Worm (Caenorhabditis elegans) whole organism, L3 larva: ENCODE results near the gene C55A1.4.

ENCODE experiments used
- R02D3.7 ChIP-seq: fragments of 150-350 bp; optimal IDR thresholded peaks from 2 replicates; lab custom pipeline; 2014; ENCODE audit warnings: missing biosample characterization, missing genetic modification characterization
- ceh-16 ChIP-seq: sonication (generic microtip); optimal IDR thresholded peaks from 2 replicates; lab custom pipeline; 2017; ENCODE audit warnings: missing biosample characterization, missing genetic modification characterization
- ceh-28 ChIP-seq: fragments of 150-350 bp; optimal IDR thresholded peaks from 2 replicates; lab custom pipeline; 2014; ENCODE audit warnings: missing biosample characterization, missing genetic modification reagents, missing genetic modification characterization
- ceh-82 ChIP-seq: fragments of 150-350 bp; optimal IDR thresholded peaks from 2 replicates; lab custom pipeline; 2014; ENCODE audit warnings: missing biosample characterization, missing genetic modification characterization
- ceh-9 ChIP-seq: sonication (generic microtip); optimal IDR thresholded peaks from 2 replicates; lab custom pipeline; 2018; ENCODE audit warnings: missing biosample characterization, missing genetic modification characterization
- daf-12 ChIP-seq: fragments of 150-350 bp; optimal IDR thresholded peaks from 2 replicates; lab custom pipeline; 2014; ENCODE audit warnings: missing biosample characterization, missing genetic modification reagents, missing genetic modification characterization
- egl-27 ChIP-seq: sonication (generic microtip); optimal IDR thresholded peaks from 4 replicates; lab custom pipeline; 2017; ENCODE audit warnings: missing biosample characterization, missing genetic modification reagents, missing genetic modification characterization
- egl-5 ChIP-seq: fragments of 150-350 bp; optimal IDR thresholded peaks from 2 replicates; lab custom pipeline; 2017; ENCODE audit warnings: missing biosample characterization, missing genetic modification reagents, missing genetic modification characterization, inconsistent platforms
- elt-1 ChIP-seq: fragments of 150-350 bp; optimal IDR thresholded peaks from 2 replicates; lab custom pipeline; 2014; ENCODE audit warnings: missing biosample characterization, missing genetic modification characterization
- elt-3 ChIP-seq, 3 experiments: fragments of 150-350 bp in 1 of 3; sonication (generic microtip) in 2 of 3; optimal IDR thresholded peaks; 2 replicates in 2 of 3; 4 replicates in 1 of 3; lab custom pipeline; 2014 to 2017; ENCODE audit warnings: missing biosample characterization in 3 of 3, missing genetic modification characterization in 3 of 3
- eor-1 ChIP-seq, 2 experiments: fragments of 150-350 bp; optimal IDR thresholded peaks; 2 replicates each; lab custom pipeline; 2014 to 2018; ENCODE audit warnings: missing biosample characterization in 2 of 2, missing genetic modification characterization in 2 of 2
- fos-1 ChIP-seq: fragments of 150-350 bp; optimal IDR thresholded peaks from 2 replicates; lab custom pipeline; 2014; ENCODE audit warnings: missing biosample characterization, missing genetic modification characterization
- jun-1 ChIP-seq: fragments of 150-350 bp; optimal IDR thresholded peaks from 2 replicates; lab custom pipeline; 2014; ENCODE audit warnings: missing biosample characterization, missing genetic modification reagents, missing genetic modification characterization
- lin-15B ChIP-seq: fragments of 150-350 bp; optimal IDR thresholded peaks from 2 replicates; lab custom pipeline; 2014; ENCODE audit warnings: missing biosample characterization, missing genetic modification characterization
- lin-39 ChIP-seq: fragments of 150-350 bp; optimal IDR thresholded peaks from 2 replicates; lab custom pipeline; 2018; ENCODE audit warnings: missing biosample characterization, missing genetic modification reagents, missing genetic modification characterization
- lsy-12 ChIP-seq: sonication (generic microtip); optimal IDR thresholded peaks from 2 replicates; lab custom pipeline; 2016; ENCODE audit warnings: mild to moderate bottlenecking, missing genetic modification characterization, missing compliant biosample characterization
- nfya-1 ChIP-seq: sonication (generic microtip); optimal IDR thresholded peaks from 2 replicates; lab custom pipeline; 2017; ENCODE audit warnings: missing genetic modification characterization, mild to moderate bottlenecking, missing compliant biosample characterization, antibody characterized with exemption, moderate library complexity; ENCODE audit not compliant: insufficient read depth
- nhr-11 ChIP-seq: fragments of 150-350 bp; optimal IDR thresholded peaks from 2 replicates; lab custom pipeline; 2014; ENCODE audit warnings: missing biosample characterization, missing genetic modification characterization
- nhr-12 ChIP-seq: fragments of 150-350 bp; optimal IDR thresholded peaks from 2 replicates; lab custom pipeline; 2014; ENCODE audit warnings: missing biosample characterization, missing genetic modification characterization
- nhr-23 ChIP-seq: fragments of 150-350 bp; optimal IDR thresholded peaks from 2 replicates; lab custom pipeline; 2014; ENCODE audit warnings: missing biosample characterization, missing genetic modification reagents, missing genetic modification characterization
- nhr-237 ChIP-seq: fragments of 150-350 bp; optimal IDR thresholded peaks from 2 replicates; lab custom pipeline; 2014; ENCODE audit warnings: missing biosample characterization, missing genetic modification characterization
- nhr-28 ChIP-seq: fragments of 150-350 bp; optimal IDR thresholded peaks from 2 replicates; lab custom pipeline; 2014; ENCODE audit warnings: missing biosample characterization, missing genetic modification characterization
- nhr-43 ChIP-seq: sonication (generic microtip); optimal IDR thresholded peaks from 2 replicates; lab custom pipeline; 2016; ENCODE audit warnings: mild to moderate bottlenecking, missing genetic modification characterization, missing compliant biosample characterization; ENCODE audit not compliant: poor library complexity, severe bottlenecking
- nhr-67 ChIP-seq: fragments of 150-350 bp; optimal IDR thresholded peaks from 2 replicates; lab custom pipeline; 2014; ENCODE audit warnings: missing biosample characterization, missing genetic modification characterization
- pha-4 ChIP-seq: fragments of 150-350 bp; optimal IDR thresholded peaks from 2 replicates; lab custom pipeline; 2014; ENCODE audit warnings: missing biosample characterization, missing genetic modification reagents, missing genetic modification characterization
- pqm-1 ChIP-seq: fragments of 150-350 bp; optimal IDR thresholded peaks from 2 replicates; lab custom pipeline; 2017; ENCODE audit warnings: missing biosample characterization, missing genetic modification characterization, inconsistent platforms
- sea-2 ChIP-seq: fragments of 150-350 bp; sonication (generic microtip); optimal IDR thresholded peaks from 4 replicates; lab custom pipeline; 2014; ENCODE audit warnings: missing biosample characterization, missing genetic modification reagents, missing genetic modification characterization
- skn-1 ChIP-seq: fragments of 150-350 bp; optimal IDR thresholded peaks from 2 replicates; lab custom pipeline; 2014; ENCODE audit warnings: missing biosample characterization, missing genetic modification characterization
- snpc-4 ChIP-seq: fragments of 150-350 bp; optimal IDR thresholded peaks from 2 replicates; lab custom pipeline; 2014; ENCODE audit warnings: missing biosample characterization, missing genetic modification characterization
- tbx-2 ChIP-seq: sonication (generic microtip); optimal IDR thresholded peaks from 2 replicates; lab custom pipeline; 2016; ENCODE audit warnings: mild to moderate bottlenecking, missing genetic modification characterization, missing compliant biosample characterization
- unc-39 ChIP-seq: sonication (generic microtip); optimal IDR thresholded peaks from 4 replicates; lab custom pipeline; 2017; ENCODE audit warnings: missing biosample characterization, missing genetic modification characterization
- unc-62 ChIP-seq: fragments of 150-350 bp; sonication (generic microtip); optimal IDR thresholded peaks from 4 replicates; lab custom pipeline; 2014; ENCODE audit warnings: missing biosample characterization, missing genetic modification reagents, missing genetic modification characterization
- zag-1 ChIP-seq: fragments of 150-350 bp; optimal IDR thresholded peaks from 2 replicates; lab custom pipeline; 2014; ENCODE audit warnings: missing biosample characterization, missing genetic modification characterization
- ztf-11 ChIP-seq: fragments of 150-350 bp; optimal IDR thresholded peaks from 2 replicates; lab custom pipeline; 2014; ENCODE audit warnings: missing biosample characterization, missing genetic modification characterization
- ztf-4 ChIP-seq: fragments of 150-350 bp; optimal IDR thresholded peaks from 2 replicates; lab custom pipeline; 2014; ENCODE audit warnings: missing biosample characterization, missing genetic modification characterization

C55A1.4 gene

ce11 chrV:15612886-15613285 lies 30.2 kb downstream of the C55A1.4 start, which contains the start of gene str-263:
Gene str-263, plus strand, starts transcription at chrV:15613186.
- TF ChIP-seq egl-27 (tag; lab: Kevin White, UChicago), result no peak
- no peak for TF ChIP-seq nhr-67 (tag; lab: Kevin White, UChicago)
- TF ChIP-seq jun-1, result no peak
- TF ChIP-seq ceh-9 (tag; lab: Kevin White, UChicago), result no peak
- no peak for TF ChIP-seq nfya-1 (tag; lab: Kevin White, UChicago)
- TF ChIP-seq tbx-2, result no peak
- no peak for TF ChIP-seq sea-2 (GFP tag; lab: Kevin White, UChicago)
- TF ChIP-seq nhr-12 (tag; lab: Kevin White, UChicago), result no peak
- no peak for TF ChIP-seq ztf-11 (tag; lab: Kevin White, UChicago)
- TF ChIP-seq ztf-4 (tag; lab: Kevin White, UChicago), result no peak
- TF ChIP-seq pqm-1 (tag; lab: Kevin White, UChicago), result no peak
- TF ChIP-seq ceh-28 (tag; lab: Kevin White, UChicago), result no peak
- TF ChIP-seq snpc-4 (tag; lab: Kevin White, UChicago), result no peak
- TF ChIP-seq nhr-43 (tag; lab: Kevin White, UChicago), result no peak
- TF ChIP-seq ceh-16 (tag; lab: Kevin White, UChicago), result no peak
- no peak for TF ChIP-seq unc-39 (tag; lab: Kevin White, UChicago)
- no peak for TF ChIP-seq eor-1 (tag; optimal IDR thresholded peaks at IDR 0.05; lab: Kevin White, UChicago)
- no peak for TF ChIP-seq elt-1 (tag; lab: Kevin White, UChicago)
- TF ChIP-seq, all 47 proteins: peak for 0

- TF ChIP-seq skn-1 (tag; lab: Kevin White, UChicago), result no peak
- TF ChIP-seq sea-2 (GFP tag; lab: Kevin White, UChicago), result no peak
- peak; percentile 46 for TF ChIP-seq lin-39 (tag; lab: Kevin White, UChicago)
- TF ChIP-seq ceh-9 (tag; lab: Kevin White, UChicago), result no peak
- TF ChIP-seq lin-15B (tag; lab: Kevin White, UChicago), result peak; percentile 20
- TF ChIP-seq ceh-82 (tag; lab: Kevin White, UChicago), result no peak
- TF ChIP-seq egl-27 (tag; lab: Kevin White, UChicago), result no peak
- TF ChIP-seq snpc-4 (tag; lab: Kevin White, UChicago), result peak; percentile 23
Measured at ce11 chrV:15610350-15610940, 32.6 kb downstream of the C55A1.4 start, which contains the start of the genes fbxa-153 and str-12. Gene fbxa-153, minus strand, starts transcription at chrV:15610384. Gene str-12, plus strand, starts transcription at chrV:15610890.

ce11 chrV:15605045-15605444 lies 38.0 kb downstream of the C55A1.4 start, which contains the start of gene fbxa-154:
Gene fbxa-154, minus strand, starts transcription at chrV:15605145.
- TF ChIP-seq R02D3.7 (tag; lab: Kevin White, UChicago) (no peak), elt-3 (tag; optimal IDR thresholded peaks at IDR 0.05; lab: Kevin White, UChicago) (no peak), ztf-11 (tag; lab: Kevin White, UChicago) (no peak), nhr-67 (tag; lab: Kevin White, UChicago) (no peak), skn-1 (tag; lab: Kevin White, UChicago) (no peak), daf-12 (tag; lab: Kevin White, UChicago) (no peak), nhr-12 (tag; lab: Kevin White, UChicago) (no peak), pha-4 (tag; lab: Kevin White, UChicago) (no peak), nhr-237 (tag; lab: Kevin White, UChicago) (no peak), nhr-28 (no peak), egl-5 (tag; lab: Kevin White, UChicago) (no peak)

ce11 chrV:15602253-15602652 lies 40.8 kb downstream of the C55A1.4 start, which contains the start of gene fbxa-152:
Gene fbxa-152, minus strand, starts transcription at chrV:15602353.
- TF ChIP-seq fos-1 (tag; lab: Kevin White, UChicago) (no peak), lsy-12 (tag; lab: Kevin White, UChicago) (no peak), ceh-16 (tag; lab: Kevin White, UChicago) (no peak), elt-1 (tag; lab: Kevin White, UChicago) (no peak), zag-1 (tag; lab: Kevin White, UChicago) (no peak), nhr-11 (tag; lab: Kevin White, UChicago) (no peak), unc-62 (GFP tag; lab: Kevin White, UChicago) (no peak), lin-15B (tag; lab: Kevin White, UChicago) (no peak), eor-1 (tag; optimal IDR thresholded peaks at IDR 0.05; lab: Kevin White, UChicago) (no peak), elt-3 (tag; optimal IDR thresholded peaks at IDR 0.05; lab: Kevin White, UChicago) (no peak), R02D3.7 (tag; lab: Kevin White, UChicago) (no peak), nhr-67 (tag; lab: Kevin White, UChicago) (no peak), egl-27 (tag; lab: Kevin White, UChicago) (no peak), ceh-28 (tag; lab: Kevin White, UChicago) (no peak), nhr-23 (tag; lab: Kevin White, UChicago) (no peak)
